Fruit fly (Drosophila melanogaster) whole organism, embryonic: Measurements from ENCODE around the gene CG15641.

Experiments
- Atf-2 ChIP-seq: fragments of 200-800 bp; sonication (Bioruptor generic); optimal IDR thresholded peaks from 2 replicates; lab custom pipeline; 2016; ENCODE audit warnings: missing biosample characterization, missing genetic modification characterization
- B-H1 ChIP-seq: fragments of 200-800 bp; sonication (Bioruptor generic); IDR thresholded peaks from 3 replicates; pipeline ENCODE4 v1.3.6; 2022; ENCODE audit warnings: missing biosample characterization, missing genetic modification characterization
- CG10565 ChIP-seq: fragments of 200-800 bp; sonication (Bioruptor generic); optimal IDR thresholded peaks from 3 replicates; lab custom pipeline; 2016; ENCODE audit warnings: missing biosample characterization, mild to moderate bottlenecking, missing genetic modification characterization
- CG11398 ChIP-seq: fragments of 200-800 bp; sonication (Bioruptor generic); optimal IDR thresholded peaks from 2 replicates; lab custom pipeline; 2016; ENCODE audit warnings: missing biosample characterization, missing genetic modification characterization
- CG12219 ChIP-seq: fragments of 200-800 bp; sonication (Bioruptor generic); optimal IDR thresholded peaks from 3 replicates; lab custom pipeline; 2018; ENCODE audit warnings: missing biosample characterization, mild to moderate bottlenecking, missing genetic modification characterization
- CG12236 ChIP-seq: fragments of 200-800 bp; sonication (Bioruptor generic); optimal IDR thresholded peaks from 2 replicates; lab custom pipeline; 2016; ENCODE audit warnings: missing biosample characterization, missing genetic modification characterization
- CG12942 ChIP-seq: fragments of 200-800 bp; sonication (Bioruptor generic); optimal IDR thresholded peaks from 3 replicates; lab custom pipeline; 2016; ENCODE audit warnings: missing biosample characterization, missing genetic modification characterization
- CG14014 ChIP-seq: fragments of 200-800 bp; sonication (Bioruptor generic); IDR thresholded peaks from 2 replicates; pipeline ENCODE4 v1.3.6; 2022; ENCODE audit warnings: missing biosample characterization, missing genetic modification characterization
- CG14965 ChIP-seq: fragments of 200-800 bp; sonication (Bioruptor generic); optimal IDR thresholded peaks from 2 replicates; lab custom pipeline; 2016; ENCODE audit warnings: missing biosample characterization, missing genetic modification characterization, borderline replicate concordance
- CG15601 ChIP-seq: fragments of 200-800 bp; sonication (Bioruptor generic); optimal IDR thresholded peaks from 3 replicates; lab custom pipeline; 2019; ENCODE audit warnings: missing biosample characterization, mild to moderate bottlenecking, missing genetic modification characterization, moderate library complexity
- CG1602 ChIP-seq: fragments of 200-800 bp; sonication (Bioruptor generic); optimal IDR thresholded peaks from 3 replicates; lab custom pipeline; 2016; ENCODE audit warnings: missing biosample characterization, missing genetic modification characterization
- CG17385 ChIP-seq: fragments of 200-800 bp; sonication (Bioruptor generic); optimal IDR thresholded peaks from 3 replicates; lab custom pipeline; 2018; ENCODE audit warnings: missing biosample characterization, mild to moderate bottlenecking, missing genetic modification characterization
- CG17912 ChIP-seq: fragments of 200-800 bp; sonication (Bioruptor generic); optimal IDR thresholded peaks from 2 replicates; lab custom pipeline; 2018; ENCODE audit warnings: missing biosample characterization, mild to moderate bottlenecking, missing genetic modification characterization
- CG1792 ChIP-seq: fragments of 200-800 bp; sonication (Bioruptor generic); optimal IDR thresholded peaks from 2 replicates; lab custom pipeline; 2016; ENCODE audit warnings: missing biosample characterization, missing genetic modification characterization
- CG31365 ChIP-seq: fragments of 200-800 bp; sonication (Bioruptor generic); optimal IDR thresholded peaks from 2 replicates; lab custom pipeline; 2018; ENCODE audit warnings: missing biosample characterization, mild to moderate bottlenecking, missing genetic modification characterization
- CG4424 ChIP-seq: fragments of 200-800 bp; sonication (Bioruptor generic); optimal IDR thresholded peaks from 3 replicates; lab custom pipeline; 2016; ENCODE audit warnings: missing biosample characterization, missing genetic modification characterization
- CG4730 ChIP-seq: fragments of 200-800 bp; sonication (Bioruptor generic); IDR thresholded peaks from 2 replicates; pipeline ENCODE4 v1.3.6; 2022; ENCODE audit warnings: missing biosample characterization, missing genetic modification characterization
- CG5245 ChIP-seq: fragments of 200-800 bp; sonication (Bioruptor generic); optimal IDR thresholded peaks from 3 replicates; lab custom pipeline; 2016; ENCODE audit warnings: missing biosample characterization, missing genetic modification characterization
- CG6254 ChIP-seq: fragments of 200-800 bp; sonication (Bioruptor generic); optimal IDR thresholded peaks from 3 replicates; lab custom pipeline; 2017; ENCODE audit warnings: mild to moderate bottlenecking, missing biosample characterization, missing genetic modification reagents, missing genetic modification characterization
- CG6765 ChIP-seq: fragments of 200-800 bp; sonication (Bioruptor generic); optimal IDR thresholded peaks from 3 replicates; lab custom pipeline; 2017; ENCODE audit warnings: missing biosample characterization, mild to moderate bottlenecking, missing genetic modification characterization
- CG7556 ChIP-seq: fragments of 200-800 bp; sonication (Bioruptor generic); optimal IDR thresholded peaks from 2 replicates; lab custom pipeline; 2017; ENCODE audit warnings: missing biosample characterization, mild to moderate bottlenecking, missing genetic modification characterization
- CG8478 ChIP-seq: fragments of >200 bp; optimal IDR thresholded peaks from 2 replicates; lab custom pipeline; 2018
- CG9215 ChIP-seq: fragments of 200-800 bp; sonication (Bioruptor generic); IDR thresholded peaks from 2 replicates; pipeline ENCODE4 v1.3.6; 2022; ENCODE audit warnings: missing biosample characterization, missing genetic modification characterization
- Chrac-16 ChIP-seq: fragments of 200-800 bp; sonication (Bioruptor generic); optimal IDR thresholded peaks from 3 replicates; lab custom pipeline; 2016; ENCODE audit warnings: missing biosample characterization, missing genetic modification characterization
- CoRest ChIP-seq: fragments of 200-800 bp; sonication (Bioruptor generic); optimal IDR thresholded peaks from 3 replicates; lab custom pipeline; 2018; ENCODE audit warnings: missing biosample characterization, mild to moderate bottlenecking, missing genetic modification characterization, moderate library complexity
- Fer2 ChIP-seq: fragments of 200-800 bp; sonication (Bioruptor generic); optimal IDR thresholded peaks from 2 replicates; lab custom pipeline; 2018; ENCODE audit warnings: missing biosample characterization, mild to moderate bottlenecking, missing genetic modification characterization, moderate library complexity
- Fer3 ChIP-seq: fragments of 200-800 bp; sonication (Bioruptor generic); optimal IDR thresholded peaks from 2 replicates; lab custom pipeline; 2018; ENCODE audit warnings: missing biosample characterization, mild to moderate bottlenecking, missing genetic modification characterization, moderate library complexity
- HmgD ChIP-seq: fragments of 200-800 bp; sonication (Bioruptor generic); optimal IDR thresholded peaks from 3 replicates; lab custom pipeline; 2016; ENCODE audit warnings: missing biosample characterization, missing genetic modification characterization
- Hr39 ChIP-seq: fragments of >200 bp; optimal IDR thresholded peaks from 2 replicates; lab custom pipeline; 2017
- Meics ChIP-seq: fragments of 200-800 bp; sonication (Bioruptor generic); optimal IDR thresholded peaks from 2 replicates; lab custom pipeline; 2017; ENCODE audit warnings: missing biosample characterization, mild to moderate bottlenecking, missing genetic modification characterization
- PHDP ChIP-seq: fragments of 200-800 bp; sonication (Bioruptor generic); optimal IDR thresholded peaks from 3 replicates; lab custom pipeline; 2018; ENCODE audit warnings: missing biosample characterization, mild to moderate bottlenecking, missing genetic modification characterization, moderate library complexity
- Poxn ChIP-seq: fragments of 200-800 bp; sonication (Bioruptor generic); IDR thresholded peaks from 2 replicates; pipeline ENCODE4 v1.3.6; 2022; ENCODE audit warnings: missing biosample characterization, missing genetic modification characterization
- Scr ChIP-seq: fragments of 200-800 bp; sonication (Bioruptor generic); IDR thresholded peaks from 2 replicates; pipeline ENCODE4 v1.3.6; 2022; ENCODE audit warnings: missing biosample characterization, missing genetic modification characterization; ENCODE audit not compliant: partially characterized antibody
- bab2 ChIP-seq: fragments of 200-800 bp; sonication (Bioruptor generic); optimal IDR thresholded peaks from 2 replicates; lab custom pipeline; 2016; ENCODE audit warnings: missing biosample characterization, missing genetic modification characterization
- bcd ChIP-seq: fragments of 200-800 bp; sonication (Bioruptor generic); optimal IDR thresholded peaks from 2 replicates; lab custom pipeline; 2017; ENCODE audit warnings: missing biosample characterization, mild to moderate bottlenecking, missing genetic modification characterization
- caup ChIP-seq: fragments of 200-800 bp; sonication (Bioruptor generic); optimal IDR thresholded peaks from 3 replicates; lab custom pipeline; 2017; ENCODE audit warnings: missing biosample characterization, mild to moderate bottlenecking, missing genetic modification characterization, moderate library complexity; ENCODE audit not compliant: severe bottlenecking
- dpn ChIP-seq, 2 experiments: fragments of 200-800 bp; sonication (Bioruptor generic); optimal IDR thresholded peaks; 3 replicates each; lab custom pipeline; 2016; ENCODE audit warnings: missing biosample characterization in 2 of 2, missing genetic modification characterization in 2 of 2
- fru ChIP-seq: fragments of >200 bp; optimal IDR thresholded peaks from 2 replicates; lab custom pipeline; 2017
- gcm ChIP-seq: fragments of 200-800 bp; sonication (Bioruptor generic); optimal IDR thresholded peaks from 2 replicates; lab custom pipeline; 2019; ENCODE audit warnings: missing biosample characterization, mild to moderate bottlenecking, missing genetic modification characterization, moderate library complexity
- gcm2 ChIP-seq: fragments of 200-800 bp; sonication (Bioruptor generic); optimal IDR thresholded peaks from 2 replicates; lab custom pipeline; 2016; ENCODE audit warnings: missing biosample characterization, missing genetic modification characterization
- gem ChIP-seq: fragments of 200-800 bp; sonication (Bioruptor generic); optimal IDR thresholded peaks from 2 replicates; lab custom pipeline; 2019; ENCODE audit warnings: missing biosample characterization, mild to moderate bottlenecking, missing genetic modification characterization, moderate library complexity
- gfzf ChIP-seq: fragments of 200-800 bp; sonication (Bioruptor generic); optimal IDR thresholded peaks from 2 replicates; lab custom pipeline; 2016; ENCODE audit warnings: missing biosample characterization, mild to moderate bottlenecking, missing genetic modification characterization, moderate library complexity
- gsb ChIP-seq: fragments of 200-800 bp; sonication (Bioruptor generic); IDR thresholded peaks from 2 replicates; pipeline ENCODE4 v1.3.6; 2022; ENCODE audit warnings: missing biosample characterization, missing genetic modification characterization
- kay ChIP-seq: fragments of 200-800 bp; sonication (Bioruptor generic); optimal IDR thresholded peaks from 2 replicates; lab custom pipeline; 2016; ENCODE audit warnings: missing biosample characterization, missing genetic modification characterization
- knrl ChIP-seq: fragments of 200-800 bp; sonication (Bioruptor generic); IDR thresholded peaks from 3 replicates; pipeline ENCODE4 v1.3.6; 2022; ENCODE audit warnings: missing biosample characterization, missing genetic modification characterization; ENCODE audit not compliant: partially characterized antibody
- luna ChIP-seq: fragments of 200-800 bp; sonication (Bioruptor generic); optimal IDR thresholded peaks from 2 replicates; lab custom pipeline; 2016; ENCODE audit warnings: missing biosample characterization, missing genetic modification characterization
- nerfin-2 ChIP-seq: fragments of 200-800 bp; sonication (Bioruptor generic); IDR thresholded peaks from 2 replicates; pipeline ENCODE4 v1.3.6; 2022; ENCODE audit warnings: missing biosample characterization, missing genetic modification characterization; ENCODE audit not compliant: partially characterized antibody
- ssp ChIP-seq: fragments of 200-800 bp; sonication (Bioruptor generic); IDR thresholded peaks from 2 replicates; pipeline ENCODE4 v1.3.6; 2022; ENCODE audit warnings: missing biosample characterization, missing genetic modification characterization
- tll ChIP-seq, 2 experiments: fragments of 200-800 bp in 1 of 2; fragments of >200 bp in 1 of 2; sonication (Bioruptor generic) in 1 of 2; optimal IDR thresholded peaks; 2 replicates each; lab custom pipeline; 2017 to 2019; ENCODE audit warnings: missing biosample characterization in 2 of 2, missing genetic modification characterization in 2 of 2, mild to moderate bottlenecking in 1 of 2, moderate library complexity in 1 of 2
- trem ChIP-seq: fragments of 200-800 bp; optimal IDR thresholded peaks from 3 replicates; lab custom pipeline; 2019; ENCODE audit warnings: missing biosample characterization, mild to moderate bottlenecking, missing genetic modification characterization, moderate library complexity
- unpg ChIP-seq: fragments of 200-800 bp; sonication (Bioruptor generic); optimal IDR thresholded peaks from 3 replicates; lab custom pipeline; 2018; ENCODE audit warnings: missing biosample characterization, mild to moderate bottlenecking, missing genetic modification characterization, moderate library complexity
- vnd ChIP-seq: fragments of 200-800 bp; sonication (Bioruptor generic); IDR thresholded peaks from 3 replicates; pipeline ENCODE4 v1.3.6; 2022; ENCODE audit warnings: missing biosample characterization, missing genetic modification characterization; ENCODE audit not compliant: partially characterized antibody

Gene CG15641

dm6 chrX:15453121-15453520 is 14.6 kb upstream of the CG15641 start, which contains the start of gene CG11655 (continued):
- TF ChIP-seq trem: peak; percentile 16
- peak; percentile 21 for TF ChIP-seq unpg (GFP tag; lab: Kevin White, UChicago)
- TF ChIP-seq vnd (GFP tag; lab: Robert Waterston, UW): no peak
- TF ChIP-seq bab2 (GFP tag; lab: Kevin White, UChicago): no peak
- peak; percentile 24 for TF ChIP-seq Chrac-16
- no peak for TF ChIP-seq gcm2 (GFP tag; lab: Kevin White, UChicago)
- no peak for TF ChIP-seq gem (tag; lab: Kevin White, UChicago)
- no peak for TF ChIP-seq caup (GFP tag; lab: Kevin White, UChicago)
- TF ChIP-seq CG4424: peak; percentile 41
- no peak for TF ChIP-seq CG12219 (GFP tag; lab: Kevin White, UChicago)
- no peak for TF ChIP-seq CG17912
- TF ChIP-seq gfzf (GFP tag; lab: Kevin White, UChicago): no peak
- TF ChIP-seq Atf-2 (GFP tag; lab: Kevin White, UChicago): no peak
- TF ChIP-seq CG15601 (tag; lab: Kevin White, UChicago): no peak
- TF ChIP-seq Scr: no peak
- TF ChIP-seq CoRest (tag; lab: Kevin White, UChicago): peak; percentile 33
- no peak for TF ChIP-seq CG12236 (GFP tag; lab: Kevin White, UChicago)
- peak; percentile 24 for TF ChIP-seq CG1602 (GFP tag; lab: Kevin White, UChicago)
- TF ChIP-seq Meics (GFP tag; lab: Kevin White, UChicago): no peak
- TF ChIP-seq fru (lab: Kevin White, UChicago): no peak
- TF ChIP-seq HmgD (GFP tag; lab: Kevin White, UChicago): no peak
- no peak for TF ChIP-seq knrl (GFP tag; lab: Robert Waterston, UW)
- TF ChIP-seq B-H1 (GFP tag; lab: Robert Waterston, UW): no peak
- no peak for TF ChIP-seq gcm (GFP tag; lab: Kevin White, UChicago)
- no peak for TF ChIP-seq Hr39 (lab: Kevin White, UChicago)
- TF ChIP-seq Poxn (GFP tag; lab: Robert Waterston, UW): no peak
- no peak for TF ChIP-seq CG9215 (GFP tag; lab: Robert Waterston, UW)
- no peak for TF ChIP-seq kay
- no peak for TF ChIP-seq CG6254 (GFP tag; lab: Kevin White, UChicago)
- TF ChIP-seq CG8478 (lab: Kevin White, UChicago): peak; percentile 66
- TF ChIP-seq CG5245 (GFP tag; lab: Kevin White, UChicago): no peak
- TF ChIP-seq dpn (GFP tag; optimal IDR thresholded peaks at IDR 0.05; lab: Kevin White, UChicago): peak in 1 of 2 experiments; percentile 17
- no peak for TF ChIP-seq CG14014 (GFP tag; lab: Robert Waterston, UW)
- TF ChIP-seq Fer2: no peak
- TF ChIP-seq CG11398: no peak
- TF ChIP-seq ssp: no peak
- TF ChIP-seq CG17385: no peak
- peak; percentile 10 for TF ChIP-seq CG7556
- TF ChIP-seq tll (GFP tag; optimal IDR thresholded peaks at IDR 0.05; lab: Kevin White, UChicago): no peak
- peak; percentile 43 for TF ChIP-seq PHDP
- TF ChIP-seq bcd: peak; percentile 32
- TF ChIP-seq CG6765: no peak
- no peak for TF ChIP-seq gsb (GFP tag; lab: Robert Waterston, UW)
- TF ChIP-seq CG4730 (GFP tag; lab: Robert Waterston, UW): no peak
- TF ChIP-seq CG10565: no peak
- no peak for TF ChIP-seq nerfin-2 (GFP tag; lab: Robert Waterston, UW)
- TF ChIP-seq luna (GFP tag; lab: Kevin White, UChicago): no peak
- TF ChIP-seq CG12942 (GFP tag; lab: Kevin White, UChicago): no peak
- TF ChIP-seq CG14965 (GFP tag; lab: Kevin White, UChicago): no peak
- TF ChIP-seq CG1792 (GFP tag; lab: Kevin White, UChicago): no peak
- no peak for TF ChIP-seq CG31365
- TF ChIP-seq Fer3: peak; percentile 25
